Worm (Caenorhabditis elegans): Measurements from ENCODE around the gene par-1.

par-1 gene

DNA sequence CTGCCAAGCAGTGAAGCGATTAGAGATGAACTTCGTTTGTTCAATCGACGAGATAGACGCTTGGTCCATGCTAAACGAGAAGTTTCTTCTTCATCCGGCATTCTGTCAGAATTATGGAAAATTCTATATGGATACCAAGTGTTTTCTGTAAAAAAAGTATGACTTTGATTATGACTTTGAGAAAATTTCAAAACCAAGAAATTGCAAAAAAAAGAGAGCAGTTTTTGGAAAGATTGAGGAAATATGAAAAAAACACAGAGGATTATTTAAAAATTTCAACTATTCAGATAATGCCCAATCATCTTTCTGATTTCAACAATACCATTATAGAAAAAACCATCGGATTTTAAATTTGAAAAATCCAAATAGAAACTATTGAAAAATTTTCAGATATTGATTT is at the start of gene par-1:
TSS of gene par-1 (minus strand) at position 101 of the 400 bp plus-strand sequence.
- TF ChIP-seq pqm-1 (tag; optimal IDR thresholded peaks at IDR 0.05) (no peak), skn-1 (tag; optimal IDR thresholded peaks at IDR 0.05) (no peak), elt-1 (tag; optimal IDR thresholded peaks at IDR 0.05) (no peak)

- no peak for TF ChIP-seq pqm-1 (tag; optimal IDR thresholded peaks at IDR 0.05)
- TF ChIP-seq ama-1 (optimal IDR thresholded peaks at IDR 0.05), result peak; percentile 40
These were observed 49.3 kb upstream of the par-1 start for ce11 chrV:14194514-14194913.

ce11 chrV:14193451-14193850 is 48.3 kb upstream of the par-1 start, which contains the start of gene atfs-1:
Gene atfs-1 (plus strand): TSS chrV:14193663.
- peak; percentile 9 for TF ChIP-seq ama-1 (optimal IDR thresholded peaks at IDR 0.05)
- peak; percentile 85 for TF ChIP-seq elt-2 (tag; optimal IDR thresholded peaks at IDR 0.05)
- TF ChIP-seq ZK546.5 (tag; optimal IDR thresholded peaks at IDR 0.05), result no peak
- no peak for TF ChIP-seq ceh-82 (tag; optimal IDR thresholded peaks at IDR 0.05)
- peak; percentile 53 for TF ChIP-seq ceh-28 (tag; optimal IDR thresholded peaks at IDR 0.05)
- peak; percentile 17 for TF ChIP-seq lsy-12 (tag; optimal IDR thresholded peaks at IDR 0.05)
- TF ChIP-seq snpc-4 (tag; optimal IDR thresholded peaks at IDR 0.05), result peak; percentile 35
- TF ChIP-seq R02D3.7 (tag; optimal IDR thresholded peaks at IDR 0.05), result peak; percentile 44
- peak; percentile 81 for TF ChIP-seq hmg-11 (tag; optimal IDR thresholded peaks at IDR 0.05)
- no peak for TF ChIP-seq zag-1 (tag; optimal IDR thresholded peaks at IDR 0.05)
- TF ChIP-seq nhr-77 (tag; optimal IDR thresholded peaks at IDR 0.05), result peak; percentile 47
- peak; percentile 57 for TF ChIP-seq nhr-23 (tag; optimal IDR thresholded peaks at IDR 0.05)
- TF ChIP-seq nhr-12 (tag; optimal IDR thresholded peaks at IDR 0.05), result no peak
- peak; percentile 53 for TF ChIP-seq lin-39 (tag; optimal IDR thresholded peaks at IDR 0.05)
- TF ChIP-seq lin-15B (tag; optimal IDR thresholded peaks at IDR 0.05), result peak; percentile 33
- TF ChIP-seq nhr-43 (tag; optimal IDR thresholded peaks at IDR 0.05; ENCODE audit: poor library complexity, severe bottlenecking), result peak; percentile 54
- TF ChIP-seq skn-1 (tag; optimal IDR thresholded peaks at IDR 0.05), result no peak
- peak; percentile 80 for TF ChIP-seq nfya-1 (tag; optimal IDR thresholded peaks at IDR 0.05; ENCODE audit: insufficient read depth)
- peak; percentile 80 for TF ChIP-seq nhr-25 (tag; optimal IDR thresholded peaks at IDR 0.05)
- TF ChIP-seq pqm-1 (tag; optimal IDR thresholded peaks at IDR 0.05), result peak; percentile 75
- peak; percentile 32 for TF ChIP-seq jun-1 (tag; optimal IDR thresholded peaks at IDR 0.05)
- TF ChIP-seq pha-4 (tag; optimal IDR thresholded peaks at IDR 0.05), result peak; percentile 77
- TF ChIP-seq nhr-76 (tag; optimal IDR thresholded peaks at IDR 0.05), result no peak
- TF ChIP-seq unc-62 (GFP tag; optimal IDR thresholded peaks at IDR 0.05), result no peak

ce11 chrV:14192870-14193269 is 47.7 kb upstream of the par-1 start:
- TF ChIP-seq lin-39 (tag; optimal IDR thresholded peaks at IDR 0.05), result no peak

- TF ChIP-seq lin-15B (tag; optimal IDR thresholded peaks at IDR 0.05), result no peak
- no peak for TF ChIP-seq ceh-28 (tag; optimal IDR thresholded peaks at IDR 0.05)
- no peak for TF ChIP-seq tbx-2 (tag; optimal IDR thresholded peaks at IDR 0.05)
- TF ChIP-seq nhr-11 (tag; optimal IDR thresholded peaks at IDR 0.05), result no peak
- no peak for TF ChIP-seq lsy-12 (tag; optimal IDR thresholded peaks at IDR 0.05)
- TF ChIP-seq egl-5 (tag; optimal IDR thresholded peaks at IDR 0.05), result no peak
- no peak for TF ChIP-seq pqm-1 (tag; optimal IDR thresholded peaks at IDR 0.05)
- no peak for TF ChIP-seq fkh-2 (tag; optimal IDR thresholded peaks at IDR 0.05)
- TF ChIP-seq nhr-43 (tag; optimal IDR thresholded peaks at IDR 0.05; ENCODE audit: poor library complexity, severe bottlenecking), result no peak
- TF ChIP-seq nhr-25 (tag; optimal IDR thresholded peaks at IDR 0.05), result no peak
- TF ChIP-seq snpc-4 (tag; optimal IDR thresholded peaks at IDR 0.05), result no peak
- TF ChIP-seq ceh-16 (tag; optimal IDR thresholded peaks at IDR 0.05), result no peak
These were observed 41.9 kb upstream of the par-1 start for ce11 chrV:14187104-14187503.

DNA sequence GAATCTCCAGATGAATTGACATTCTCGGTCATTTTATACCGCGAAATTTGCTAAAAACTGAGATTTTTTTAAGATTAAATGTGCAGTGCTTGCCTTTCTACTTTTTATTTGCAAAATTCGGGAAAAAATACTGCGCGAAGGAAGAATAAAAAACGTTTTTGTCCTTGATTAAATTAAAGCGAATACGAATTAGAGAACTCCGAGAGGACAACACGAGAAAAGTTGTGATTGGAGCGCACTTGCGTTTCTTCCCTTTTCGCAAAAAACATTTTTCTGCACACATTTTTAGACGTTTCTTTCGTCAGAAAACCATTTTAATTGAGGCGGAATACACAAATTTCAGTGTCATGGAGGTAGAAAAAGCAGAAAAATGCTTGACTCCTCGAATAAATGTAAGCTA is 40.3 kb upstream of the par-1 start, which contains the start of the genes trm-1 and ints-2:
TSS of gene trm-1 (minus strand) at position 175 of the 400 bp plus-strand sequence.
TSS of gene ints-2 (plus strand) at position 249 of the 400 bp plus-strand sequence.
- TF ChIP-seq aly-2 (tag; optimal IDR thresholded peaks at IDR 0.05) (no peak), nhr-237 (tag; optimal IDR thresholded peaks at IDR 0.05) (no peak), ceh-9 (tag; optimal IDR thresholded peaks at IDR 0.05) (no peak), pha-4 (tag; optimal IDR thresholded peaks at IDR 0.05) (peak; percentile 78), lin-15B (tag; optimal IDR thresholded peaks at IDR 0.05) (peak; percentile 90), nhr-77 (tag; optimal IDR thresholded peaks at IDR 0.05) (no peak), fkh-10 (GFP tag; optimal IDR thresholded peaks at IDR 0.05) (peak; percentile 57), nhr-12 (tag; optimal IDR thresholded peaks at IDR 0.05) (no peak), daf-12 (tag; optimal IDR thresholded peaks at IDR 0.05) (no peak), jun-1 (tag; optimal IDR thresholded peaks at IDR 0.05) (peak; percentile 32), pqm-1 (tag; optimal IDR thresholded peaks at IDR 0.05) (peak; percentile 36), hmg-11 (tag; optimal IDR thresholded peaks at IDR 0.05) (peak; percentile 62), elt-2 (tag; optimal IDR thresholded peaks at IDR 0.05) (peak; percentile 21), tbx-2 (tag; optimal IDR thresholded peaks at IDR 0.05) (no peak), unc-62 (GFP tag; optimal IDR thresholded peaks at IDR 0.05) (no peak), lin-39 (tag; optimal IDR thresholded peaks at IDR 0.05) (peak; percentile 66), fkh-2 (tag; optimal IDR thresholded peaks at IDR 0.05) (no peak), nhr-76 (tag; optimal IDR thresholded peaks at IDR 0.05) (no peak), fos-1 (tag; optimal IDR thresholded peaks at IDR 0.05) (no peak), mml-1 (tag; optimal IDR thresholded peaks at IDR 0.05) (no peak), skn-1 (tag; optimal IDR thresholded peaks at IDR 0.05) (no peak), nhr-23 (tag; optimal IDR thresholded peaks at IDR 0.05) (peak; percentile 55), unc-39 (tag; optimal IDR thresholded peaks at IDR 0.05) (no peak), ZK546.5 (tag; optimal IDR thresholded peaks at IDR 0.05) (no peak), ceh-28 (tag; optimal IDR thresholded peaks at IDR 0.05) (peak; percentile 2), ztf-4 (tag; optimal IDR thresholded peaks at IDR 0.05) (no peak), nhr-25 (tag; optimal IDR thresholded peaks at IDR 0.05) (peak; percentile 36), ztf-11 (tag; optimal IDR thresholded peaks at IDR 0.05) (no peak), snpc-4 (tag; optimal IDR thresholded peaks at IDR 0.05) (no peak)

All from whole organism, L3 larva.